Fruit fly (Drosophila melanogaster) whole organism, pupa: ENCODE data around the gene CG13794.
"Not testable (repeated sequence)": the region's sequence is repeated elsewhere in the genome, so short reads cannot be mapped to it uniquely, and the experiment has no call there.

Experiments
- CG10348 ChIP-seq: fragments of 200-800 bp; sonication (Bioruptor generic); IDR thresholded peaks from 2 replicates; pipeline ENCODE4 v1.3.6; 2022; ENCODE audit warnings: missing biosample characterization, missing genetic modification characterization
- CG12605 ChIP-seq: fragments of 200-800 bp; sonication (Bioruptor generic); IDR thresholded peaks from 2 replicates; pipeline ENCODE4 v1.3.6; 2022; ENCODE audit warnings: missing biosample characterization, missing genetic modification characterization
- CG13204 ChIP-seq: fragments of 200-800 bp; sonication (Bioruptor generic); optimal IDR thresholded peaks from 2 replicates; lab custom pipeline; 2018; ENCODE audit warnings: missing biosample characterization, mild to moderate bottlenecking, missing genetic modification characterization, moderate library complexity
- CG14655 ChIP-seq: fragments of 200-800 bp; sonication (Bioruptor generic); optimal IDR thresholded peaks from 3 replicates; lab custom pipeline; 2017; ENCODE audit warnings: mild to moderate bottlenecking, missing biosample characterization, missing genetic modification reagents, missing genetic modification characterization
- CG15710 ChIP-seq: fragments of 200-800 bp; sonication (Bioruptor generic); optimal IDR thresholded peaks from 2 replicates; lab custom pipeline; 2018; ENCODE audit warnings: missing biosample characterization, mild to moderate bottlenecking, missing genetic modification characterization, moderate library complexity
- CG17806 ChIP-seq: fragments of 200-800 bp; sonication (Bioruptor generic); optimal IDR thresholded peaks from 2 replicates; lab custom pipeline; 2018; ENCODE audit warnings: missing biosample characterization, mild to moderate bottlenecking, missing genetic modification characterization, moderate library complexity
- CG32121 ChIP-seq: fragments of 200-800 bp; sonication (Bioruptor generic); IDR thresholded peaks from 2 replicates; pipeline ENCODE4 v1.3.6; 2022; ENCODE audit warnings: missing biosample characterization, missing genetic modification characterization
- CG34367 ChIP-seq: fragments of 200-800 bp; sonication (Bioruptor generic); optimal IDR thresholded peaks from 2 replicates; lab custom pipeline; 2018; ENCODE audit warnings: missing biosample characterization, mild to moderate bottlenecking, missing genetic modification characterization
- CG4496 ChIP-seq: fragments of 200-800 bp; sonication (Bioruptor generic); IDR thresholded peaks from 3 replicates; pipeline ENCODE4 v1.3.6; 2022; ENCODE audit warnings: missing biosample characterization, missing genetic modification characterization
- CG8159 ChIP-seq: fragments of 200-800 bp; sonication (Bioruptor generic); optimal IDR thresholded peaks from 3 replicates; lab custom pipeline; 2018; ENCODE audit warnings: missing biosample characterization, mild to moderate bottlenecking, missing genetic modification characterization, moderate library complexity
- CG8301 ChIP-seq: fragments of 200-800 bp; sonication (Bioruptor generic); optimal IDR thresholded peaks from 2 replicates; lab custom pipeline; 2018; ENCODE audit warnings: missing biosample characterization, mild to moderate bottlenecking, missing genetic modification characterization
- CG9948 ChIP-seq: fragments of 200-800 bp; sonication (Bioruptor generic); optimal IDR thresholded peaks from 2 replicates; lab custom pipeline; 2018; ENCODE audit warnings: missing biosample characterization, mild to moderate bottlenecking, missing genetic modification characterization, moderate library complexity
- D1 ChIP-seq: fragments of 200-800 bp; sonication (Bioruptor generic); optimal IDR thresholded peaks from 2 replicates; lab custom pipeline; 2018; ENCODE audit warnings: missing biosample characterization, mild to moderate bottlenecking, missing genetic modification characterization, moderate library complexity
- EcR ChIP-seq: fragments of 200-800 bp; sonication (Bioruptor generic); optimal IDR thresholded peaks from 3 replicates; lab custom pipeline; 2019; ENCODE audit warnings: missing biosample characterization, missing genetic modification characterization, mild to moderate bottlenecking, moderate library complexity, missing genetic modification reagents
- Ets98B ChIP-seq: fragments of 200-800 bp; sonication (Bioruptor generic); IDR thresholded peaks from 2 replicates; pipeline ENCODE4 v1.3.6; 2022; ENCODE audit warnings: missing biosample characterization, missing genetic modification characterization
- Pif1A ChIP-seq: fragments of 200-800 bp; sonication (Bioruptor generic); optimal IDR thresholded peaks from 3 replicates; lab custom pipeline; 2016; ENCODE audit warnings: missing biosample characterization, missing genetic modification characterization
- Pif1B ChIP-seq: fragments of 200-800 bp; sonication (Bioruptor generic); optimal IDR thresholded peaks from 3 replicates; lab custom pipeline; 2016; ENCODE audit warnings: missing biosample characterization, missing genetic modification characterization
- Snoo ChIP-seq: fragments of 200-800 bp; sonication (Bioruptor generic); optimal IDR thresholded peaks from 3 replicates; lab custom pipeline; 2017; ENCODE audit warnings: missing biosample characterization, mild to moderate bottlenecking, missing genetic modification characterization, inconsistent platforms
- fd96Ca ChIP-seq: fragments of 200-800 bp; sonication (Bioruptor generic); IDR thresholded peaks from 3 replicates; pipeline ENCODE4 v1.3.6; 2022; ENCODE audit warnings: missing biosample characterization, missing genetic modification characterization
- gl ChIP-seq: fragments of 200-800 bp; sonication (Bioruptor generic); optimal IDR thresholded peaks from 2 replicates; lab custom pipeline; 2018; ENCODE audit warnings: missing biosample characterization, mild to moderate bottlenecking, missing genetic modification characterization
- rn ChIP-seq: fragments of 200-800 bp; sonication (Bioruptor generic); IDR thresholded peaks from 2 replicates; pipeline ENCODE4 v1.3.6; 2022; ENCODE audit warnings: missing biosample characterization, missing genetic modification characterization

Gene CG13794

dm6 chr2L:7753086-7753485, 30.5 kb upstream of the CG13794 start, which contains the start of gene CG7203:
CG7203 (minus strand) TSS chr2L:7753186.
- TF ChIP-seq CG4496 (GFP tag; lab: Robert Waterston, UW) (no peak), CG8301 (tag; lab: Kevin White, UChicago) (no peak), CG17806 (no peak), CG10348 (no peak), CG34367 (no peak), CG9948 (no peak), Pif1A (GFP tag; lab: Kevin White, UChicago) (no peak), Ets98B (GFP tag; lab: Robert Waterston, UW) (no peak), Pif1B (no peak), EcR (GFP tag; lab: Kevin White, UChicago) (no peak), CG8159 (tag; lab: Kevin White, UChicago) (no peak), CG32121 (GFP tag; lab: Robert Waterston, UW) (no peak), Snoo (tag; lab: Kevin White, UChicago) (no peak), gl (tag; lab: Kevin White, UChicago) (no peak), CG15710 (tag; lab: Kevin White, UChicago) (no peak), CG12605 (no peak)

dm6 chr2L:7750631-7751161, 28.1 kb upstream of the CG13794 start:
- TF ChIP-seq Pif1A (GFP tag; lab: Kevin White, UChicago) (no peak), CG14655 (GFP tag; lab: Kevin White, UChicago) (no peak), CG12605 (no peak), CG4496 (GFP tag; lab: Robert Waterston, UW) (0 out of 3 replicates have a peak, but pooled peaks have one; percentile 40), fd96Ca (GFP tag; lab: Robert Waterston, UW) (0 out of 3 replicates have a peak, but pooled peaks have one; percentile 20), CG9948 (no peak), gl (tag; lab: Kevin White, UChicago) (no peak), CG15710 (tag; lab: Kevin White, UChicago) (no peak), EcR (GFP tag; lab: Kevin White, UChicago) (peak; percentile 95), CG10348 (no peak), CG32121 (GFP tag; lab: Robert Waterston, UW) (no peak), CG8159 (tag; lab: Kevin White, UChicago) (no peak), Ets98B (GFP tag; lab: Robert Waterston, UW) (no peak; the same call in 1 of the 2 replicates), CG13204 (GFP tag; lab: Kevin White, UChicago) (peak; percentile 17)

dm6 chr2L:7746975-7747374, 24.4 kb upstream of the CG13794 start, which contains the start of gene ATPsynGL:
ATPsynGL (plus strand) TSS chr2L:7747275.
- no peak for TF ChIP-seq CG13204 (GFP tag; lab: Kevin White, UChicago)

- TF ChIP-seq fd96Ca (GFP tag; lab: Robert Waterston, UW) (no peak), CG10348 (no peak), D1 (no peak), Snoo (tag; lab: Kevin White, UChicago) (no peak), CG15710 (tag; lab: Kevin White, UChicago) (no peak), CG34367 (no peak), gl (tag; lab: Kevin White, UChicago) (no peak), Pif1B (no peak), CG9948 (no peak), CG12605 (no peak), CG13204 (GFP tag; lab: Kevin White, UChicago) (no peak), CG32121 (GFP tag; lab: Robert Waterston, UW) (no peak), CG17806 (no peak), Ets98B (GFP tag; lab: Robert Waterston, UW) (no peak), CG14655 (GFP tag; lab: Kevin White, UChicago) (no peak), CG4496 (GFP tag; lab: Robert Waterston, UW) (no peak), EcR (GFP tag; lab: Kevin White, UChicago) (no peak)
Observed at dm6 chr2L:7744739-7745138, 22.1 kb upstream of the CG13794 start, which contains the start of gene CG7214. CG7214 (minus strand) TSS chr2L:7744839.

- TF ChIP-seq CG15710 (tag; lab: Kevin White, UChicago): no peak
- TF ChIP-seq rn (GFP tag; lab: Robert Waterston, UW): peak; percentile 26; the same call in 1 of the 2 replicates
Observed at dm6 chr2L:7744208-7744607, 21.6 kb upstream of the CG13794 start.

dm6 chr2L:7741437-7741836, 18.8 kb upstream of the CG13794 start, which contains the start of gene Acp1:
Acp1 (minus strand) TSS chr2L:7741537.
- TF ChIP-seq D1 (no peak), CG9948 (no peak), CG12605 (no peak)

- not testable (repeated sequence) for TF ChIP-seq gl (tag; lab: Kevin White, UChicago); CG13204 (GFP tag; lab: Kevin White, UChicago); CG9948
Observed at dm6 chr2L:7738709-7739108, 16.1 kb upstream of the CG13794 start, which contains the start of gene CG31904. CG31904 (minus strand) TSS chr2L:7738809.
